Fruit fly (Drosophila melanogaster) whole organism, embryonic: Measurements from ENCODE around the gene Prp39.

Source experiments
- Aef1 ChIP-seq: fragments of 200-800 bp; sonication (Bioruptor generic); IDR thresholded peaks from 3 replicates; pipeline ENCODE4 v1.3.6; 2022; ENCODE audit warnings: missing biosample characterization, missing genetic modification characterization
- CG10462 ChIP-seq: fragments of 200-800 bp; sonication (Bioruptor generic); optimal IDR thresholded peaks from 2 replicates; lab custom pipeline; 2016; ENCODE audit warnings: missing biosample characterization, missing genetic modification characterization
- CG10543 ChIP-seq: fragments of 200-800 bp; sonication (Bioruptor generic); optimal IDR thresholded peaks from 3 replicates; lab custom pipeline; 2017; ENCODE audit warnings: missing biosample characterization, mild to moderate bottlenecking, missing genetic modification characterization, moderate library complexity
- CG10565 ChIP-seq: fragments of 200-800 bp; sonication (Bioruptor generic); optimal IDR thresholded peaks from 3 replicates; lab custom pipeline; 2016; ENCODE audit warnings: missing biosample characterization, mild to moderate bottlenecking, missing genetic modification characterization
- CG11247 ChIP-seq: fragments of 200-800 bp; sonication (Bioruptor generic); IDR thresholded peaks from 2 replicates; pipeline ENCODE4 v1.3.6; 2022; ENCODE audit warnings: missing biosample characterization, missing genetic modification characterization
- CG12155 ChIP-seq: fragments of 200-800 bp; sonication (Bioruptor generic); optimal IDR thresholded peaks from 3 replicates; lab custom pipeline; 2016; ENCODE audit warnings: missing biosample characterization, missing genetic modification characterization
- CG14667 ChIP-seq: fragments of 200-800 bp; sonication (Bioruptor generic); IDR thresholded peaks from 2 replicates; pipeline ENCODE4 v1.3.6; 2022; ENCODE audit warnings: missing biosample characterization, missing genetic modification characterization
- CG1603 ChIP-seq: fragments of 200-800 bp; sonication (Bioruptor generic); optimal IDR thresholded peaks from 2 replicates; lab custom pipeline; 2019; ENCODE audit warnings: missing biosample characterization, mild to moderate bottlenecking, missing genetic modification characterization, moderate library complexity
- CG2120 ChIP-seq: fragments of 200-800 bp; sonication (Bioruptor generic); optimal IDR thresholded peaks from 3 replicates; lab custom pipeline; 2016; ENCODE audit warnings: missing biosample characterization, missing genetic modification characterization
- CG2199 ChIP-seq: fragments of 200-800 bp; sonication (Bioruptor generic); IDR thresholded peaks from 3 replicates; pipeline ENCODE4 v1.3.6; 2022; ENCODE audit warnings: missing biosample characterization, missing genetic modification characterization
- CG2678 ChIP-seq: fragments of 200-800 bp; sonication (Bioruptor generic); optimal IDR thresholded peaks from 3 replicates; lab custom pipeline; 2019; ENCODE audit warnings: missing biosample characterization, mild to moderate bottlenecking, missing genetic modification characterization, moderate library complexity
- CG30403 ChIP-seq: fragments of 200-800 bp; sonication (Bioruptor generic); optimal IDR thresholded peaks from 3 replicates; lab custom pipeline; 2016; ENCODE audit warnings: missing biosample characterization, missing genetic modification characterization
- CG3847 ChIP-seq: fragments of 200-800 bp; sonication (Bioruptor generic); IDR thresholded peaks from 2 replicates; pipeline ENCODE4 v1.3.6; 2022; ENCODE audit warnings: missing biosample characterization, missing genetic modification characterization
- CG4360 ChIP-seq: fragments of 200-800 bp; sonication (Bioruptor generic); IDR thresholded peaks from 2 replicates; pipeline ENCODE4 v1.3.6; 2022; ENCODE audit warnings: missing biosample characterization, missing genetic modification characterization
- CG5245 ChIP-seq: fragments of 200-800 bp; sonication (Bioruptor generic); optimal IDR thresholded peaks from 3 replicates; lab custom pipeline; 2016; ENCODE audit warnings: missing biosample characterization, missing genetic modification characterization
- CG6654 ChIP-seq: fragments of 200-800 bp; sonication (Bioruptor generic); optimal IDR thresholded peaks from 2 replicates; lab custom pipeline; 2017; ENCODE audit warnings: missing biosample characterization, mild to moderate bottlenecking, missing genetic modification characterization
- CG7357 ChIP-seq: fragments of 200-800 bp; sonication (Bioruptor generic); IDR thresholded peaks from 3 replicates; pipeline ENCODE4 v1.3.6; 2022; ENCODE audit warnings: missing biosample characterization, missing genetic modification characterization
- CG8290 ChIP-seq, 3 experiments: fragments of 200-800 bp; sonication (Bioruptor generic); optimal IDR thresholded peaks; 2 replicates each; lab custom pipeline; 2016 to 2019; ENCODE audit warnings: missing biosample characterization in 3 of 3, missing genetic modification characterization in 3 of 3, mild to moderate bottlenecking in 2 of 3, moderate library complexity in 1 of 3
- CG8478 ChIP-seq: fragments of >200 bp; optimal IDR thresholded peaks from 2 replicates; lab custom pipeline; 2018
- Camta ChIP-seq: fragments of 200-800 bp; sonication (Bioruptor generic); optimal IDR thresholded peaks from 2 replicates; lab custom pipeline; 2016; ENCODE audit warnings: missing biosample characterization, missing genetic modification characterization
- Dip3 ChIP-seq: fragments of 200-800 bp; sonication (Bioruptor generic); optimal IDR thresholded peaks from 3 replicates; lab custom pipeline; 2016; ENCODE audit warnings: missing biosample characterization, missing genetic modification characterization
- Doc3 ChIP-seq: fragments of 200-800 bp; sonication (Bioruptor generic); IDR thresholded peaks from 3 replicates; pipeline ENCODE4 v1.3.6; 2022; ENCODE audit warnings: missing biosample characterization, missing genetic modification characterization; ENCODE audit not compliant: partially characterized antibody
- Drgx ChIP-seq: fragments of 200-800 bp; sonication (Bioruptor generic); IDR thresholded peaks from 2 replicates; pipeline ENCODE4 v1.3.6; 2022; ENCODE audit warnings: missing biosample characterization, missing genetic modification characterization
- E2f1 ChIP-seq: fragments of 200-800 bp; sonication (Bioruptor generic); IDR thresholded peaks from 2 replicates; pipeline ENCODE4 v1.3.6; 2022; ENCODE audit warnings: missing biosample characterization, missing genetic modification characterization
- Ets97D ChIP-seq: fragments of 200-800 bp; sonication (Bioruptor generic); optimal IDR thresholded peaks from 3 replicates; lab custom pipeline; 2016; ENCODE audit warnings: missing biosample characterization, missing genetic modification characterization
- HLH54F ChIP-seq: fragments of 200-800 bp; sonication (Bioruptor generic); optimal IDR thresholded peaks from 3 replicates; lab custom pipeline; 2016; ENCODE audit warnings: missing biosample characterization, missing genetic modification characterization
- Hmr ChIP-seq: fragments of 200-800 bp; sonication (Bioruptor generic); optimal IDR thresholded peaks from 3 replicates; lab custom pipeline; 2017; ENCODE audit warnings: mild to moderate bottlenecking, missing biosample characterization, missing genetic modification reagents, missing genetic modification characterization
- Hr78 ChIP-seq, 2 experiments: fragments of 200-800 bp in 1 of 2; fragments of >200 bp in 1 of 2; sonication (Bioruptor generic) in 1 of 2; optimal IDR thresholded peaks; 2 replicates each; lab custom pipeline; 2017 to 2019; ENCODE audit warnings: missing biosample characterization in 2 of 2, missing genetic modification characterization in 2 of 2, mild to moderate bottlenecking in 1 of 2, moderate library complexity in 1 of 2
- Lhr ChIP-seq: fragments of 200-800 bp; sonication (Bioruptor generic); optimal IDR thresholded peaks from 3 replicates; lab custom pipeline; 2017; ENCODE audit warnings: mild to moderate bottlenecking, missing biosample characterization, missing genetic modification reagents, missing genetic modification characterization
- Meics ChIP-seq: fragments of 200-800 bp; sonication (Bioruptor generic); optimal IDR thresholded peaks from 2 replicates; lab custom pipeline; 2017; ENCODE audit warnings: missing biosample characterization, mild to moderate bottlenecking, missing genetic modification characterization
- Mes4 ChIP-seq: fragments of 200-800 bp; sonication (Bioruptor generic); optimal IDR thresholded peaks from 2 replicates; lab custom pipeline; 2016; ENCODE audit warnings: missing biosample characterization, missing genetic modification characterization
- NC2α ChIP-seq: fragments of 200-800 bp; sonication (Bioruptor generic); optimal IDR thresholded peaks from 2 replicates; lab custom pipeline; 2016; ENCODE audit warnings: missing biosample characterization, missing genetic modification characterization
- Nf-YB ChIP-seq: fragments of 200-800 bp; sonication (Bioruptor generic); optimal IDR thresholded peaks from 3 replicates; lab custom pipeline; 2019; ENCODE audit warnings: missing biosample characterization, mild to moderate bottlenecking, missing genetic modification characterization, moderate library complexity
- Oaz ChIP-seq: fragments of 200-800 bp; sonication (Bioruptor generic); IDR thresholded peaks from 2 replicates; pipeline ENCODE4 v1.3.6; 2022; ENCODE audit warnings: missing biosample characterization, missing genetic modification characterization
- Ptx1 ChIP-seq: fragments of 200-800 bp; sonication (Bioruptor generic); IDR thresholded peaks from 2 replicates; pipeline ENCODE4 v1.3.6; 2022; ENCODE audit warnings: missing biosample characterization, missing genetic modification characterization
- Sin3A ChIP-seq: fragments of >200 bp; optimal IDR thresholded peaks from 2 replicates; lab custom pipeline; 2018
- Vsx1 ChIP-seq: fragments of 200-800 bp; sonication (Bioruptor generic); optimal IDR thresholded peaks from 2 replicates; lab custom pipeline; 2017; ENCODE audit warnings: missing biosample characterization, mild to moderate bottlenecking, missing genetic modification characterization, missing genetic modification reagents
- aop ChIP-seq: fragments of 200-800 bp; sonication (Bioruptor generic); IDR thresholded peaks from 2 replicates; pipeline ENCODE4 v1.3.6; 2022; ENCODE audit warnings: missing biosample characterization, missing genetic modification characterization
- bcd ChIP-seq: fragments of 200-800 bp; sonication (Bioruptor generic); optimal IDR thresholded peaks from 2 replicates; lab custom pipeline; 2017; ENCODE audit warnings: missing biosample characterization, mild to moderate bottlenecking, missing genetic modification characterization
- br ChIP-seq: fragments of >200 bp; optimal IDR thresholded peaks from 2 replicates; lab custom pipeline; 2017
- cad ChIP-seq: fragments of >200 bp; optimal IDR thresholded peaks from 2 replicates; lab custom pipeline; 2017; ENCODE audit warnings: missing biosample characterization, missing genetic modification characterization
- cwo ChIP-seq: fragments of 200-800 bp; sonication (Bioruptor generic); optimal IDR thresholded peaks from 3 replicates; lab custom pipeline; 2017; ENCODE audit warnings: missing biosample characterization, missing genetic modification characterization, mild to moderate bottlenecking, moderate library complexity, missing genetic modification reagents
- dm ChIP-seq: fragments of 200-800 bp; sonication (Bioruptor generic); optimal IDR thresholded peaks from 3 replicates; lab custom pipeline; 2016; ENCODE audit warnings: missing biosample characterization, missing genetic modification characterization
- dysf ChIP-seq: fragments of 200-800 bp; sonication (Bioruptor generic); IDR thresholded peaks from 3 replicates; pipeline ENCODE4 v1.3.6; 2022; ENCODE audit warnings: missing biosample characterization, missing genetic modification characterization
- eve ChIP-seq, 2 experiments: fragments of >200 bp; optimal IDR thresholded peaks; 2 replicates each; lab custom pipeline; 2017; ENCODE audit warnings: missing biosample characterization in 2 of 2, missing genetic modification characterization in 2 of 2
- gt ChIP-seq: fragments of 200-800 bp; sonication (Bioruptor generic); IDR thresholded peaks from 2 replicates; pipeline ENCODE4 v1.3.6; 2022; ENCODE audit warnings: missing biosample characterization, missing genetic modification characterization
- mld ChIP-seq: fragments of 200-800 bp; sonication (Bioruptor generic); IDR thresholded peaks from 3 replicates; pipeline ENCODE4 v1.3.6; 2022; ENCODE audit warnings: missing biosample characterization, missing genetic modification characterization; ENCODE audit not compliant: partially characterized antibody
- pho ChIP-seq: fragments of 200-800 bp; sonication (Bioruptor generic); optimal IDR thresholded peaks from 2 replicates; lab custom pipeline; 2016; ENCODE audit warnings: missing biosample characterization, missing genetic modification characterization
- schlank ChIP-seq: fragments of 200-800 bp; sonication (Bioruptor generic); optimal IDR thresholded peaks from 2 replicates; lab custom pipeline; 2018; ENCODE audit warnings: missing biosample characterization, mild to moderate bottlenecking, missing genetic modification characterization
- sim ChIP-seq: fragments of 200-800 bp; sonication (Bioruptor generic); IDR thresholded peaks from 2 replicates; pipeline ENCODE4 v1.3.6; 2022; ENCODE audit warnings: missing biosample characterization, missing genetic modification characterization
- sna ChIP-seq: fragments of 200-800 bp; sonication (Bioruptor generic); IDR thresholded peaks from 2 replicates; pipeline ENCODE4 v1.3.6; 2022; ENCODE audit warnings: missing biosample characterization, missing genetic modification characterization; ENCODE audit not compliant: partially characterized antibody
- stwl ChIP-seq: fragments of 200-800 bp; sonication (Bioruptor generic); optimal IDR thresholded peaks from 3 replicates; lab custom pipeline; 2018; ENCODE audit warnings: missing biosample characterization, mild to moderate bottlenecking, missing genetic modification characterization, moderate library complexity
- tap ChIP-seq: fragments of 200-800 bp; optimal IDR thresholded peaks from 3 replicates; lab custom pipeline; 2019; ENCODE audit warnings: missing biosample characterization, mild to moderate bottlenecking, missing genetic modification characterization, moderate library complexity

Gene Prp39

DNA sequence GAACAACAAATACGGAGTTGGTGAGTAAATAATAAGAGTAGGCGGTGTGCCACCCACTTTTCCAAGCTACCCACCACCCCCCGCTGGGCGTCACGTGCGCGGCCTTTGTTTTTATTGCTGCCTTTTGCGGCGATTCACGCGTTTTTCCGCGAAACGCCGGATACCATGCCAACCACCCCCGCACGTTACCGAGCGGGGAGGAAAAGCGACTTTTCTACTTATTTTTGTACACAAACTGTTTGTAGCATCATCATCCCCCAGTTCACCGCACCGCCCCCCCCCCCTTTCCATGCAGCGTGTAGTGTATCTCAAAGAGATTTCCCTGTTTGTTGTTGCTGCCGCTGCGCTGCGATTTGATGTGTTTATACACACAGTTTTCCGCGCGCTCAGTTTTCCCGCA, 34.1 kb downstream of the Prp39 start (continued):
- TF ChIP-seq CG6654 (GFP tag; lab: Kevin White, UChicago) (no peak), sna (GFP tag; lab: Robert Waterston, UW) (no peak), Ptx1 (GFP tag; lab: Robert Waterston, UW) (peak; percentile 19; the same call in 1 of the 2 replicates), Dip3 (no peak), CG4360 (GFP tag; lab: Robert Waterston, UW) (peak; percentile 61), dm (GFP tag; lab: Kevin White, UChicago) (no peak), Nf-YB (no peak), CG14667 (GFP tag; lab: Robert Waterston, UW) (no peak), CG5245 (GFP tag; lab: Kevin White, UChicago) (no peak), CG3847 (GFP tag; lab: Robert Waterston, UW) (no peak), gt (GFP tag; lab: Robert Waterston, UW) (no peak), mld (no peak), CG30403 (no peak), Hr78 (GFP tag; optimal IDR thresholded peaks at IDR 0.05; lab: Kevin White, UChicago) (no peak), pho (no peak), NC2α (no peak), CG12155 (no peak), Lhr (no peak), tap (tag; lab: Kevin White, UChicago) (no peak), cad (no peak), stwl (tag; lab: Kevin White, UChicago) (no peak), Aef1 (GFP tag; lab: Robert Waterston, UW) (no peak), CG11247 (GFP tag; lab: Robert Waterston, UW) (no peak), br (lab: Kevin White, UChicago) (no peak), CG10565 (GFP tag; lab: Kevin White, UChicago) (no peak), CG2199 (GFP tag; lab: Robert Waterston, UW) (0 out of 3 replicates have a peak, but pooled peaks have one; percentile 43), CG1603 (tag; lab: Kevin White, UChicago) (no peak), bcd (no peak), Meics (GFP tag; lab: Kevin White, UChicago) (no peak), Doc3 (GFP tag; lab: Robert Waterston, UW) (no peak), aop (no peak), CG7357 (GFP tag; lab: Robert Waterston, UW) (no peak), HLH54F (no peak), CG10543 (GFP tag; lab: Kevin White, UChicago) (peak; percentile 25), Hmr (no peak), eve (GFP tag; optimal IDR thresholded peaks at IDR 0.05; lab: Kevin White, UChicago) (no peak), CG8478 (no peak), dysf (0 out of 3 replicates have a peak, but pooled peaks have one; percentile 18), E2f1 (GFP tag; lab: Robert Waterston, UW) (no peak), sim (no peak), Oaz (GFP tag; lab: Robert Waterston, UW) (no peak), Vsx1 (no peak), CG2678 (tag; lab: Kevin White, UChicago) (no peak), Sin3A (lab: Kevin White, UChicago) (no peak), cwo (GFP tag; lab: Kevin White, UChicago) (peak; percentile 93), schlank (tag; lab: Kevin White, UChicago) (no peak), Camta (GFP tag; lab: Kevin White, UChicago) (no peak), Ets97D (GFP tag; lab: Kevin White, UChicago) (no peak), Mes4 (GFP tag; lab: Kevin White, UChicago) (no peak), CG8290 (GFP tag; optimal IDR thresholded peaks at IDR 0.05; lab: Kevin White, UChicago) (no peak), CG8290 (tag; optimal IDR thresholded peaks at IDR 0.05; lab: Kevin White, UChicago) (no peak), CG10462 (GFP tag; lab: Kevin White, UChicago) (no peak), CG2120 (no peak), Drgx (GFP tag; lab: Robert Waterston, UW) (no peak)
